5 worm cellular contexts compared by ENCODE assay signal in the genomic region with DNA sequence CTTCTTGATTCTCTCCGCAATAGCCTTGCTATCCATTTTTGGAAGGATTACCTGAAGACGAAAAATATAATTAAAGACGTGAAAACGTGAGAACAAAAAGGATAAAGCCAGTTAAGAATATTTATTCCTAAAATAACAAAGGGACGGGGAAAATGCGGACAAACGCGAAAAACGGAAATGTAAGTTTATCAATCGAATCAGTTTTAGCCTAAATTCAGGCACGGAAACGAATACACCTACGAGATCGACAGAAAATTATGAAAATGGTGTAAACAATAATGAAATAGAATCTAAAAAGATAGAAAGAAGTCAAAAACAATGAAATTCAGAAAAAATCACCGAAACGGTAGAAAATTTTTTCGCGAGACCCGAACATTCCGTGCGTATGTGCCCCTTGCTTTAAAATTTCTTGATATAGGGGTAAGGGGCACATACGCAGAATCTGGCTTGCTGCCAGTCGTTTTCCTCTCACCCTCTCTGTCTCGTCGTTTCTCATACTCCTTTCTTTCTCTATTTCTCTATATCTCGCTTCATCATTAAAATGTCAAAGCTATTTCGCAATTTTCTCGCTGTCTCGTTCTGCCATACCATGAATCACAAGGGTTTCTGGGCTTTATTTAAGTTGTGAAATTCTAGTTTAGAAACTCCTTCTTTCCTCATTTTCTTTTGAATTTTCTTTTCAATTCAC.
TF ChIP-seq lines count a peak whose summit lies in the region.

icd-1 (minus strand) TSS at position 51 of the 688 bp plus-strand sequence.

TF ChIP-seq in whole organism, L1 larva, 84 proteins besides CTCF, POLR2A, EP300 and RAD21 (continues in another document):
- TF ChIP-seq nhr-11 (tag; optimal IDR thresholded peaks at IDR 0.05; lab: Kevin White, UChicago) = peak; percentile 97
- TF ChIP-seq ceh-82 (tag; optimal IDR thresholded peaks at IDR 0.05; lab: Kevin White, UChicago) = peak; percentile 91 to 95 (median 93)
- peak; percentile 94 for TF ChIP-seq nhr-90 (tag; optimal IDR thresholded peaks at IDR 0.05; lab: Kevin White, UChicago; ENCODE audit: poor library complexity)
- peak; percentile 43 for TF ChIP-seq ama-1 (optimal IDR thresholded peaks at IDR 0.05; lab: Kevin White, UChicago)
- peak; percentile 99 for TF ChIP-seq zip-4 (GFP tag; optimal IDR thresholded peaks at IDR 0.05; lab: Kevin White, UChicago)
- TF ChIP-seq isw-1 (GFP tag; IDR thresholded peaks at IDR 0.05; lab: Robert Waterston, UW) = peak; percentile 96
- peak; percentile 98 for TF ChIP-seq nhr-20 (tag; optimal IDR thresholded peaks at IDR 0.05; lab: Kevin White, UChicago)
- no peak for TF ChIP-seq C34B4.2 (tag; optimal IDR thresholded peaks at IDR 0.05; lab: Kevin White, UChicago)
- TF ChIP-seq egl-13 (tag; optimal IDR thresholded peaks at IDR 0.05; lab: Kevin White, UChicago) = peak; percentile 86
- peak; percentile 96 for TF ChIP-seq fkh-8 (tag; optimal IDR thresholded peaks at IDR 0.05; lab: Kevin White, UChicago)
- peak; percentile 84 for TF ChIP-seq elt-2 (tag; optimal IDR thresholded peaks at IDR 0.05; lab: Kevin White, UChicago)
- TF ChIP-seq sup-37 (GFP tag; optimal IDR thresholded peaks at IDR 0.05; lab: Kevin White, UChicago) = peak; percentile 75
- peak; percentile 97 for TF ChIP-seq nhr-47 (tag; optimal IDR thresholded peaks at IDR 0.05; lab: Kevin White, UChicago)
- peak; percentile 99 for TF ChIP-seq nhr-85 (tag; lab: Kevin White, UChicago)
- peak; percentile 69 for TF ChIP-seq F16B12.6 (tag; optimal IDR thresholded peaks at IDR 0.05; lab: Kevin White, UChicago)
- TF ChIP-seq skn-1 (tag; optimal IDR thresholded peaks at IDR 0.05; lab: Kevin White, UChicago) = peak; percentile 80

TF ChIP-seq in whole organism, L3 larva, 47 proteins besides CTCF, POLR2A, EP300 and RAD21 (continues in another document):
- TF ChIP-seq elt-2 (tag; optimal IDR thresholded peaks at IDR 0.05; lab: Kevin White, UChicago) (peak; percentile 84), skn-1 (tag; optimal IDR thresholded peaks at IDR 0.05; lab: Kevin White, UChicago) (peak; percentile 68), snpc-4 (tag; optimal IDR thresholded peaks at IDR 0.05; lab: Kevin White, UChicago) (peak; percentile 91), eor-1 (tag; optimal IDR thresholded peaks at IDR 0.05; lab: Kevin White, UChicago) (peak in 1 of 2 experiments; percentile 75), pqm-1 (tag; optimal IDR thresholded peaks at IDR 0.05; lab: Kevin White, UChicago) (peak; percentile 66), ceh-28 (tag; optimal IDR thresholded peaks at IDR 0.05; lab: Kevin White, UChicago) (peak; percentile 93), jun-1 (tag; optimal IDR thresholded peaks at IDR 0.05; lab: Kevin White, UChicago) (peak; percentile 97), nhr-237 (tag; optimal IDR thresholded peaks at IDR 0.05; lab: Kevin White, UChicago) (no peak), aly-2 (tag; optimal IDR thresholded peaks at IDR 0.05; lab: Kevin White, UChicago) (peak; percentile 58), egl-5 (tag; optimal IDR thresholded peaks at IDR 0.05; lab: Kevin White, UChicago) (peak; percentile 93), mdl-1 (tag; optimal IDR thresholded peaks at IDR 0.05; lab: Kevin White, UChicago) (peak; percentile 64), fkh-2 (tag; optimal IDR thresholded peaks at IDR 0.05; lab: Kevin White, UChicago) (no peak), R02D3.7 (tag; optimal IDR thresholded peaks at IDR 0.05; lab: Kevin White, UChicago) (peak; percentile 89), nhr-77 (tag; optimal IDR thresholded peaks at IDR 0.05; lab: Kevin White, UChicago) (peak; percentile 63), fos-1 (tag; optimal IDR thresholded peaks at IDR 0.05; lab: Kevin White, UChicago) (peak; percentile 87), nhr-67 (tag; optimal IDR thresholded peaks at IDR 0.05; lab: Kevin White, UChicago) (no peak), ztf-11 (tag; optimal IDR thresholded peaks at IDR 0.05; lab: Kevin White, UChicago) (no peak)

TF ChIP-seq in whole organism, early embryonic, 17 proteins besides CTCF, POLR2A, EP300 and RAD21:
- TF ChIP-seq hnd-1 (tag; optimal IDR thresholded peaks at IDR 0.05; lab: Kevin White, UChicago) (no peak), tbx-11 (GFP tag; IDR thresholded peaks at IDR 0.05; lab: Robert Waterston, UW) (no peak), ama-1 (optimal IDR thresholded peaks at IDR 0.05; lab: Kevin White, UChicago) (no peak), tbx-37 (GFP tag; conservative IDR thresholded peaks at IDR 0.05; lab: Robert Waterston, UW) (no peak), scrt-1 (GFP tag; IDR thresholded peaks at IDR 0.05; lab: Robert Waterston, UW) (no peak), F13C5.2 (tag; optimal IDR thresholded peaks at IDR 0.05; lab: Kevin White, UChicago) (peak; percentile 72), pes-1 (GFP tag; IDR thresholded peaks at IDR 0.05; lab: Robert Waterston, UW) (no peak), flt-1 (GFP tag; IDR thresholded peaks at IDR 0.05; lab: Robert Waterston, UW) (no peak), hmbx-1 (tag; optimal IDR thresholded peaks at IDR 0.05; lab: Kevin White, UChicago) (no peak), B0310.2 (tag; optimal IDR thresholded peaks at IDR 0.05; lab: Kevin White, UChicago) (no peak), ets-7 (tag; optimal IDR thresholded peaks at IDR 0.05; lab: Kevin White, UChicago) (peak; percentile 25), ceh-13 (GFP tag; optimal IDR thresholded peaks at IDR 0.05; lab: Kevin White, UChicago) (no peak), tra-4 (tag; optimal IDR thresholded peaks at IDR 0.05; lab: Kevin White, UChicago) (no peak), ceh-36 (tag; optimal IDR thresholded peaks at IDR 0.05; lab: Kevin White, UChicago) (no peak), hmg-4 (GFP tag; optimal IDR thresholded peaks at IDR 0.05; lab: Kevin White, UChicago) (peak; percentile 1), sea-1 (GFP tag; conservative IDR thresholded peaks at IDR 0.05; lab: Robert Waterston, UW) (no peak), aly-1 (tag; optimal IDR thresholded peaks at IDR 0.05; lab: Kevin White, UChicago) (no peak)

TF ChIP-seq in whole organism, midembryonic, 9 proteins besides CTCF, POLR2A, EP300 and RAD21:
- peak; percentile 84 for TF ChIP-seq cog-1 (tag; optimal IDR thresholded peaks at IDR 0.05; lab: Kevin White, UChicago)
- TF ChIP-seq ztf-29 (GFP tag; IDR thresholded peaks at IDR 0.05; lab: Robert Waterston, UW) = peak; percentile 73
- peak; percentile 100 for TF ChIP-seq ztf-23 (GFP tag; IDR thresholded peaks at IDR 0.05; lab: Robert Waterston, UW)
- no peak for TF ChIP-seq T22C8.4 (GFP tag; IDR thresholded peaks at IDR 0.05; lab: Robert Waterston, UW)
- TF ChIP-seq med-1 (GFP tag; optimal IDR thresholded peaks at IDR 0.05; lab: Kevin White, UChicago; ENCODE audit: insufficient read depth) = peak; percentile 36
- TF ChIP-seq flt-1 (GFP tag; IDR thresholded peaks at IDR 0.05; lab: Robert Waterston, UW) = 0 out of 2 replicates have a peak, but pooled peaks have one; percentile 61
- no peak for TF ChIP-seq klf-2 (GFP tag; conservative IDR thresholded peaks at IDR 0.05; lab: Robert Waterston, UW)
- no peak for TF ChIP-seq tab-1 (GFP tag; IDR thresholded peaks at IDR 0.05; lab: Robert Waterston, UW)
- TF ChIP-seq ref-1 (GFP tag; conservative IDR thresholded peaks at IDR 0.05; lab: Robert Waterston, UW) = no peak
TF ChIP-seq in whole organism, midembryonic: peak in this region for 5.

TF ChIP-seq in whole organism, young adult, 124 proteins besides CTCF, POLR2A, EP300 and RAD21 (continues in another document):
- no peak for TF ChIP-seq sdz-38 (tag; optimal IDR thresholded peaks at IDR 0.05; lab: Kevin White, UChicago)
- peak; percentile 96 for TF ChIP-seq F23B12.7 (tag; optimal IDR thresholded peaks at IDR 0.05; lab: Kevin White, UChicago; ENCODE audit: insufficient read depth)
- TF ChIP-seq die-1 (tag; optimal IDR thresholded peaks at IDR 0.05; lab: Kevin White, UChicago) = no peak
- peak; percentile 61; the same call in 1 of the 2 replicates for TF ChIP-seq attf-6 (GFP tag; IDR thresholded peaks at IDR 0.05; lab: Robert Waterston, UW)
- peak; percentile 85 for TF ChIP-seq Y67H2A.10 (GFP tag; conservative IDR thresholded peaks at IDR 0.05; lab: Robert Waterston, UW)
- TF ChIP-seq lin-26 (GFP tag; IDR thresholded peaks at IDR 0.05; lab: Robert Waterston, UW) = peak; percentile 45; the same call in 1 of the 2 replicates
- TF ChIP-seq F55B11.4 (tag; optimal IDR thresholded peaks at IDR 0.05; lab: Kevin White, UChicago; ENCODE audit: borderline replicate concordance, insufficient read depth) = no peak
- TF ChIP-seq aptf-2 (GFP tag; conservative IDR thresholded peaks at IDR 0.05; lab: Robert Waterston, UW) = 0 out of 2 replicates have a peak, but pooled peaks have one; percentile 13
- peak; percentile 63 for TF ChIP-seq him-1 (tag; optimal IDR thresholded peaks at IDR 0.05; lab: Kevin White, UChicago)
- no peak for TF ChIP-seq sea-2 (GFP tag; IDR thresholded peaks at IDR 0.05; lab: Robert Waterston, UW)
- TF ChIP-seq ZK185.1 (tag; optimal IDR thresholded peaks at IDR 0.05; lab: Kevin White, UChicago; ENCODE audit: poor library complexity, severe bottlenecking) = peak; percentile 86
- TF ChIP-seq ceh-58 (GFP tag; IDR thresholded peaks at IDR 0.05; lab: Robert Waterston, UW) = no peak
- TF ChIP-seq let-526 (GFP tag; IDR thresholded peaks at IDR 0.05; lab: Robert Waterston, UW) = no peak
- peak; percentile 83 for TF ChIP-seq Y95B8A.8 (GFP tag; IDR thresholded peaks at IDR 0.05; lab: Robert Waterston, UW)
- peak; percentile 69 for TF ChIP-seq nhr-80 (tag; optimal IDR thresholded peaks at IDR 0.05; lab: Kevin White, UChicago)
- TF ChIP-seq lin-54 (GFP tag; optimal IDR thresholded peaks at IDR 0.05; lab: Kevin White, UChicago) = peak; percentile 90
- no peak for TF ChIP-seq T26A5.8 (tag; optimal IDR thresholded peaks at IDR 0.05; lab: Kevin White, UChicago)
- TF ChIP-seq C06A6.2 (GFP tag; conservative IDR thresholded peaks at IDR 0.05; lab: Robert Waterston, UW) = peak; percentile 84
- no peak for TF ChIP-seq ztf-25 (GFP tag; IDR thresholded peaks at IDR 0.05; lab: Robert Waterston, UW)
- peak; percentile 81 for TF ChIP-seq F33H1.4 (GFP tag; IDR thresholded peaks at IDR 0.05; lab: Robert Waterston, UW)
- TF ChIP-seq ama-1 (optimal IDR thresholded peaks at IDR 0.05; lab: Kevin White, UChicago) = no peak
- TF ChIP-seq ama-1 (GFP tag; optimal IDR thresholded peaks at IDR 0.05; lab: Kevin White, UChicago) = peak in 1 of 2 experiments; percentile 12
- TF ChIP-seq bed-2 (GFP tag; IDR thresholded peaks at IDR 0.05; lab: Robert Waterston, UW) = no peak
- TF ChIP-seq ztf-26 (tag; optimal IDR thresholded peaks at IDR 0.05; lab: Kevin White, UChicago) = peak; percentile 88
- peak; percentile 89 for TF ChIP-seq snpc-1.3 (tag; optimal IDR thresholded peaks at IDR 0.05; lab: Kevin White, UChicago; ENCODE audit: insufficient read depth)
- 0 out of 2 replicates have a peak, but pooled peaks have one; percentile 55 for TF ChIP-seq cebp-2 (GFP tag; IDR thresholded peaks at IDR 0.05; lab: Robert Waterston, UW)
- no peak for TF ChIP-seq F57C9.4 (tag; optimal IDR thresholded peaks at IDR 0.05; lab: Kevin White, UChicago)
- TF ChIP-seq lsl-1 (GFP tag; optimal IDR thresholded peaks at IDR 0.05; lab: Kevin White, UChicago) = peak; percentile 81
- peak; percentile 96 for TF ChIP-seq F49E8.2 (tag; optimal IDR thresholded peaks at IDR 0.05; lab: Kevin White, UChicago; ENCODE audit: insufficient read depth)

Comparison
In these comparisons a context has a peak if more than half of its experiments do, and no peak if none do; other contexts are left out.
1. Of the 8 proteins assayed by ChIP-seq in both whole organism, young adult and whole organism, L1 larva: peak only in whole organism, young adult: unc-62; only in whole organism, L1 larva: none; in both: dpl-1, efl-1, lin-35, nhr-90, snpc-4 and unc-130; in neither: 0; mixed calls (peak in some experiments, not most) for 1.